Fruit fly (Drosophila melanogaster) whole organism: ENCODE results near the gene eIF3e.

Experiments used
- CG8478 ChIP-seq: fragments of >200 bp; optimal IDR thresholded peaks from 2 replicates; lab custom pipeline; 2018; ENCODE audit warnings: inconsistent platforms
- Dll ChIP-seq: fragments of >200 bp; optimal IDR thresholded peaks from 2 replicates; lab custom pipeline; 2017
- EcR ChIP-seq, 2 experiments: fragments of >200 bp; optimal IDR thresholded peaks; 2 replicates each; lab custom pipeline; 2017; ENCODE audit warnings: missing biosample characterization in 2 of 2, missing genetic modification characterization in 2 of 2, missing genetic modification reagents in 2 of 2
- pan ChIP-seq: fragments of >200 bp; optimal IDR thresholded peaks from 2 replicates; lab custom pipeline; 2017
- psq ChIP-seq: fragments of >200 bp; optimal IDR thresholded peaks from 2 replicates; lab custom pipeline; 2017
- usp ChIP-seq: fragments of >200 bp; optimal IDR thresholded peaks from 2 replicates; lab custom pipeline; 2017; ENCODE audit warnings: missing biosample characterization, missing genetic modification characterization, mixed read lengths

eIF3e gene

DNA sequence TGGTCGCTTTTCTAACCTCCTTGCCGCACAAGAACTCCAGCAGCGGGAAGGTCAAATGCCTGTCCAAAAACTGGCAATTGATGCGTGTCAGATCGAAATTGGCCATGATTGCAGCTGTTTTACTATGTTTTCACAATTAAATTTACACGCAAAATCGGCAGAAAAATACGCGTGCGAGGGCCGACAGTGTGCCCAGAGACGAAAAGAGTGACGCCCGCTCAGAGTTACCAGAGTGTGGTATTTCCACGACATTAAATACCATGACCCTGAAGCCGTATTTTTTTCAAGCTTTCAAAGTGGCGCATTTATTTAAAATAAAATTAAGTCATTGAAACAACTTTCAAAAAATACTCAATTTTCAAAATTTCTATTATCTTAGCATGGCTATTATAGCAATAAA is at the start of gene eIF3e:
eIF3e (minus strand) TSS at position 214 of the 400 bp plus-strand sequence.
- TF ChIP-seq pan (lab: Kevin White, UChicago) = no peak
- no peak for TF ChIP-seq CG8478 (lab: Kevin White, UChicago)
- no peak for TF ChIP-seq usp (GFP tag; lab: Kevin White, UChicago)
- TF ChIP-seq Dll (lab: Kevin White, UChicago) = no peak
- no peak for TF ChIP-seq psq

DNA sequence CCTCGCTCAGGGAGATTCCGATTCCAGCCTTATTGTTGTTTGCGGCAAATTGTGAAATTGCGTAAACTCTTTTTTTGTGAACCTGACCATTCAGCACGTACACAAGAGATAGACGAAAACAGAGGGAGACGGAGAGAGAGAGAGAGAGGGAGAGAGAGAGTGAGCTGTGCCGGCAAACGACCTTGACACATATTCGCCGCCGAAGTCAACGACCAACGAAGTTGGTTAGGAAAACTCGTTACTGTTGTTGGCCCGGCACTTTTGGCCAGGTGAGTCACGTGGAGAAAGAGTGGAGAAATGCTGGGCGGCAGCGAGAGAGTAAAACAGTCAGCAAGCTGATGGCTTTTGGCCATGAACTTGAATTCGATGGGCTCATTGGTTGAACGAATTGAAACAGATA is 43.2 kb upstream of the eIF3e start:
- TF ChIP-seq usp (GFP tag; lab: Kevin White, UChicago) (no peak), EcR (GFP tag; optimal IDR thresholded peaks at IDR 0.05; lab: Kevin White, UChicago) (peak in 1 of 2 experiments; percentile 29)

DNA sequence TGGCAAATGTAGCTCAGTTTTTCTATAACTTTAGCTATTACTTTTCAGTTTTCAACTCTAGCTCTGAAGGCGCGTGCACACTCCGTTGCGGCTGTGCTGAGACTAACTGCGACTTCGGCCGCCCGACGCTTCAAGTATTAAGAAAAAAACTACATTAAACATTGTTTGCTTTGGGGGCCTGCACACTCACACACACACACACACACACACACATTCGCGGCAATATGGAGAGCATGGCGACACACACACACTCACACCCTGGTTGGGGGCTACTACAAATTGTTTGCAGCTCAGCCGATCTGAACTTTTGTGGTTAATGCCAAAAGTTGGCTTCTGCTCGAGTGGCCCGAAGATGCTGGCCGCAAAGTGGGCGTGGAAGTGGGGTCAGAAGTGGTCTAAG is 42.2 kb upstream of the eIF3e start, which contains the start of gene CG13024:
CG13024 (minus strand) TSS at position 108 of the 400 bp plus-strand sequence.
- no peak for TF ChIP-seq psq
- no peak for TF ChIP-seq Dll (lab: Kevin White, UChicago)
- no peak for TF ChIP-seq usp (GFP tag; lab: Kevin White, UChicago)
- TF ChIP-seq pan (lab: Kevin White, UChicago) = no peak

DNA sequence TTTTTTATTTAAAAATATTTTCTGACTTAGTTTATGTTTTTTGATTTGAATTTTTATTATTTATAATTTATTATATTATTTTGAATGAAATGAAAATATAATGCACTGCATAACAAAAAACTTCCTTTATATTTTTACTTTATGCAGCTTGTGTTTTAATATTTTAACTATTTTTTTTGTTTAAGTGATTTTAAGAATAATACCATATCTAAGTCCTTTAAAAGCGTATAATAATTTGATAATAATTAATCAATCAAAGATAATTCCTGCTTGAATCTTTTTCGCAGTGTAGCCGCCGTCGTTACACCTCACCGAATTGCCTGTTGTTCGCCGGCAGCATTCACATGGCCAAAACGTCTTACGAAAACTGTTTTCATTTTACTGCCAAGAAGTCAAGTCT is 38.5 kb upstream of the eIF3e start:
- TF ChIP-seq CG8478 (lab: Kevin White, UChicago) = no peak
- TF ChIP-seq Dll (lab: Kevin White, UChicago) = no peak
- TF ChIP-seq pan (lab: Kevin White, UChicago) = no peak
- no peak for TF ChIP-seq usp (GFP tag; lab: Kevin White, UChicago)
- TF ChIP-seq psq = no peak
- TF ChIP-seq EcR (GFP tag; optimal IDR thresholded peaks at IDR 0.05; lab: Kevin White, UChicago) = no peak

DNA sequence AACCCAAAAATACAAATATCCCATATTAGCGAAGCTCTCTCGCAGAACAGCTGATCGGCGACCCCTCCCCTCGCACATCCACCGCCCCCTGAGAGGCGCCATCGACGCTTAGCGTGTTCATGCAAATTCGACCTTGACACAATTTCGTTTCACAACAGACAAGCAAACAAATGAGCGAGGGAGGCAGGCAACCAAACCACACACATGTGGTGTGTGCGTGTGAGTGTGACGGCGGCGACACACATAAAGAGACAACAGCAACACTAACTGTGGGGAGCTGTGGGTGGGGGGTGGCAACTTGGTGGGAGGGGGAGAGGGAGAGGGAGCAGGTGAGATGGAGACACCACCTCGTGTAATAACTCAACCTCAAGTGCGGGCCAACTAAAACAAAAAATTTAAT is 38.0 kb upstream of the eIF3e start:
- TF ChIP-seq CG8478 (lab: Kevin White, UChicago) = no peak
- TF ChIP-seq EcR (GFP tag; optimal IDR thresholded peaks at IDR 0.05; lab: Kevin White, UChicago) = no peak
- no peak for TF ChIP-seq Dll (lab: Kevin White, UChicago)
- no peak for TF ChIP-seq usp (GFP tag; lab: Kevin White, UChicago)
- no peak for TF ChIP-seq pan (lab: Kevin White, UChicago)
- no peak for TF ChIP-seq psq

DNA sequence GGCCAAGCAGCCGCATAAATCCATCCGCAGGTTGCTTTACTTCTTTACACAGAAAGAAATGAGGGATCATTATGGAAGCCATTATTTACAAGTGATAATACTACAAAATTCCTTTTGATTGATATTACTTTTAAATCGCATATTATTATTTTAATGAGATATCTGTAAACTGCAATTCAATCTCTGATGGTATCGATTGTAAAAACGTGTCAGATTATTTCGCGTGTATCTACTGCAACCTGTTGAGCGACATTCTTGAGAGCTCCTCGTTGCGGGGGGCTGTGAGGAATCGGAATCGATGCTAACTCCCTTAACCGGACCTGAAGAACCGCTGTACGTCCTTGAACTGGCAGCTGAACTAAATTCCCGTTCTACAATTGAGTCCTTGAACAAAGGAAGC is 31.3 kb upstream of the eIF3e start:
- TF ChIP-seq pan (lab: Kevin White, UChicago) = no peak
- TF ChIP-seq EcR (GFP tag; optimal IDR thresholded peaks at IDR 0.05; lab: Kevin White, UChicago) = no peak
- no peak for TF ChIP-seq Dll (lab: Kevin White, UChicago)
- TF ChIP-seq psq = no peak
- no peak for TF ChIP-seq usp (GFP tag; lab: Kevin White, UChicago)
- no peak for TF ChIP-seq CG8478 (lab: Kevin White, UChicago)

DNA sequence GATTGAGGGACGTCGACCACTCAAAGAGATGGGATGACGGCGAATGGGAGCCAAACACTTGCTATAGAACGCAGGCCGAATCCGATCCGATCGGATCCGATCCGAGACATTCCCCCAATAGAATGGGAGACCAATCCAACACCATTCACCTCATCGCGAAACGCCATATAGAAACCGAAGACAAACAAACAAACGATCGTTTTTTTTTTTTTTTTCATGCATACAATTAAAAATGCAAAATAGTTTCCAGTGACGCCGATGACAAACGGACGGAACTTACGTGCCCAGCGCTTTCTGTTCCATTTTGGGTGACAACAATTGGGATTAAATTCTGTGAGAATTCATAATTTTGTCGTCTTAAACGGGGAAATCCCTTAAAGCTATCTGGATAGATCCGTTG is 27.2 kb upstream of the eIF3e start:
- TF ChIP-seq Dll (lab: Kevin White, UChicago) (no peak), CG8478 (lab: Kevin White, UChicago) (no peak), psq (no peak), pan (lab: Kevin White, UChicago) (no peak), usp (GFP tag; lab: Kevin White, UChicago) (no peak), EcR (GFP tag; optimal IDR thresholded peaks at IDR 0.05; lab: Kevin White, UChicago) (no peak)

DNA sequence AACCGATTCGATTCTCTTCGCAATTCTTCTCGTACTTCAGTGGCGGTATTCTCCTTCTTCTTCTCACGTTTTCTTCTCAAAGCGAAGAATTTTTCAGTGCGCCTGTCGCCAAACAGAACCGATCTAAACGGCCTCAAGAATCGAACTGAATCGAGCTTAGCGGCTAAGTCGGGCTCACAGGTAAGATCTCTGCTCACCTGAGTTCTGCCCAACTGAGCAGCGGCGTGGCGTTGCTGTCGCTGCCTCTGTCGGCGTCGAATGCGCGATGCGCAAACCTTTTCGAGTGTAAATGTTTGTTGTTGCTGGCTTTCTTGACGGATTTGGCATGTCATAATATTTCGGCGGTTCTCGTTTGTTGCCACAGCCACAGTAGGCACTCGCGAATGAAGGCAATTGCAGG is 25.2 kb upstream of the eIF3e start:
- no peak for TF ChIP-seq Dll (lab: Kevin White, UChicago)
- no peak for TF ChIP-seq CG8478 (lab: Kevin White, UChicago)
- no peak for TF ChIP-seq psq
- TF ChIP-seq pan (lab: Kevin White, UChicago) = no peak
- TF ChIP-seq usp (GFP tag; lab: Kevin White, UChicago) = no peak
- TF ChIP-seq EcR (GFP tag; optimal IDR thresholded peaks at IDR 0.05; lab: Kevin White, UChicago) = no peak

DNA sequence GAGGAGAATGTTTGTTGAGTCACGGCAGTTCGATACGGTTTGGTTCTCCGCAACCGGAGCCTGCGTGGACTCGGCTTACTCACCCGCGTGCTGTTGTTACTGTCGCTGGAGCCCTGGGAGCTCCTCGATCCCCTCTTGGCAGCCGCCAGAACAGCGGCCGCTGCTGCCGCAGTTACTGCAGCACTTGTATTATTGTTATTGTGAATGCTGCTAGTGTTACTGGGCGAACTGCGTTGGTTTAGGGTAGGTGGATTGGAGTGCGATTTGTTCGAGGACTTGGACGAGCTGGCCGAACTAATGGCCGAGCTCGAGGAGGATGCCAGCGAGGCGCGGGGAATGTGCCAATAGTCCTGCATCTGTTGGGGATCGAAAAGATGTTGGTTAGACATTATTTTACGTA is 23.8 kb upstream of the eIF3e start:
- TF ChIP-seq CG8478 (lab: Kevin White, UChicago) = no peak
- no peak for TF ChIP-seq usp (GFP tag; lab: Kevin White, UChicago)
- no peak for TF ChIP-seq psq
- no peak for TF ChIP-seq pan (lab: Kevin White, UChicago)
- TF ChIP-seq EcR (GFP tag; optimal IDR thresholded peaks at IDR 0.05; lab: Kevin White, UChicago) = no peak
- no peak for TF ChIP-seq Dll (lab: Kevin White, UChicago)

DNA sequence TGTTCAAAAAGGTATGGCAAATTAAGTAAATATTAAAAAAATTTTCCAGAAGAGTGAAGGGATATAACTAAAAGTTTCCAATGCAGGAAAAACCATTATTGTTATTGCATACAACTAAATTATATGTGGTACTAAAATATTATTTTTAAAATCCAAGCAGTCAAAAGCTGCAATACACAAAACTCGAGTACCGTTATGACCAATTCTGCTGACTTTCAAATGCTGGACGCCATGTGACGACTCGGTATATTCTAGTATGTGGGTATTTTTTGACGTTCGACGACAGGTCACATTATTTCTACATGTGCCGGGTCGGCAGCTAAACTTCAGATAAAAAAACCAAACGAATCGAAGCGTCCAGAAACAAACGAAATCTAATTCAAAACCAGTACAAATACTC is 21.4 kb upstream of the eIF3e start:
- TF ChIP-seq psq (no peak), Dll (lab: Kevin White, UChicago) (no peak), CG8478 (lab: Kevin White, UChicago) (no peak), usp (GFP tag; lab: Kevin White, UChicago) (no peak), pan (lab: Kevin White, UChicago) (no peak), EcR (GFP tag; optimal IDR thresholded peaks at IDR 0.05; lab: Kevin White, UChicago) (no peak)

DNA sequence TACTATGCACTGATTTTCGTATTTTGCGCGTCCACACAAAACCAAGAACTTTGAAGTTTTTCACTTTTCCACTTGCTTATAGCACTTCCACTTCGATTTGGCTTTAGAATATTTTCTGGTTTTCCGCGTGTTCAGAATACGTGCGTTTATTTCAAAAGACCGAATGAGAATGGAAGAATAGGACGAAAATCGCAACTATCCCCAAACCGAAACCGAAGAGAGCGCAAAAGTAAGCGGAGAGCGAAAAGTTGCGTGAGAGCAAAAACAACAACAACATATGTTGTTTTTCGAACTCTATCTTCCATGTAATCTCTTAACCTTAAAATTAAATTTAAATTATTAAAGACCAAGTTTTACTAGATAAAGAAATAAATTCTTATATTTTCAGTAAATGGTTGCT is 20.8 kb upstream of the eIF3e start, which contains the start of gene CG9674:
CG9674 (minus strand) TSS at position 174 of the 400 bp plus-strand sequence.
- TF ChIP-seq Dll (lab: Kevin White, UChicago) = no peak
- TF ChIP-seq CG8478 (lab: Kevin White, UChicago) = no peak
- no peak for TF ChIP-seq pan (lab: Kevin White, UChicago)

DNA sequence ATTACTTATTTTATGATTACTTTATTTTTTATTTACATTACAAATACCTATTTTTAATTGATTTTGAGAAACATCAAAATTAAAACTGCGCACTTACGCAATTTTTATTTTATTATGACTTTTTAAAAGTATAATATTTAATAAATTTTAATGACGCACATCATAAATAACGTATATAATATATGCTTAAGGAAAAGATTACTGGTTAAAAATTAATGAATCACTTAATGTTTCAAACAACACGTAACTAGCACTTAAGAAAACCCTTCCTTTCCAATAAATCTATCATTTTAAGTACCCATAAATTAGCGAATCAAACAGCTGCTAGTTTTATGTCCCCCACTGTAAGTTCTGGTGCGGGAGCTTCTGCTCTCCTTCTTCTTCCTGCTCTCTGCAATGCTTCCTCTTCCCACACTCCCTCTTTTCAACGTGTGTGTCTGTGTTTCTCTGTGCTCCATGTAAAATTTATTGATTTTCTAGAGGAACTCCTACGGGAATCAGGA is 20.1 kb upstream of the eIF3e start:
- TF ChIP-seq psq = no peak
- no peak for TF ChIP-seq pan (lab: Kevin White, UChicago)
- no peak for TF ChIP-seq EcR (GFP tag; optimal IDR thresholded peaks at IDR 0.05; lab: Kevin White, UChicago)
- TF ChIP-seq usp (GFP tag; lab: Kevin White, UChicago) = no peak
- no peak for TF ChIP-seq Dll (lab: Kevin White, UChicago)
- no peak for TF ChIP-seq CG8478 (lab: Kevin White, UChicago)
